Worm (Caenorhabditis elegans) whole organism, L1 larva: Measurements from ENCODE around the gene H11E01.2.

Source experiments
- nhr-28 ChIP-seq: fragments of 150-350 bp; optimal IDR thresholded peaks from 2 replicates; lab custom pipeline; 2014; ENCODE audit warnings: missing biosample characterization, missing genetic modification characterization
- sox-4 ChIP-seq: sonication (generic microtip); optimal IDR thresholded peaks from 2 replicates; lab custom pipeline; 2016; ENCODE audit warnings: missing genetic modification characterization, missing compliant biosample characterization

- TF ChIP-seq sox-4 (no peak), nhr-28 (tag; lab: Kevin White, UChicago) (no peak)
Observed at ce11 chrX:1667056-1667455, 46.2 kb downstream of the H11E01.2 start.
